Worm (Caenorhabditis elegans) whole organism, L3 larva: ENCODE data around the gene hot-3.

Experiments
- ceh-16 ChIP-seq: sonication (generic microtip); optimal IDR thresholded peaks from 2 replicates; lab custom pipeline; 2017; ENCODE audit warnings: missing biosample characterization, missing genetic modification characterization
- ceh-28 ChIP-seq: fragments of 150-350 bp; optimal IDR thresholded peaks from 2 replicates; lab custom pipeline; 2014; ENCODE audit warnings: missing biosample characterization, missing genetic modification reagents, missing genetic modification characterization
- elt-2 ChIP-seq: sonication (generic microtip); optimal IDR thresholded peaks from 2 replicates; lab custom pipeline; 2016; ENCODE audit warnings: missing genetic modification reagents, mild to moderate bottlenecking, missing genetic modification characterization, missing compliant biosample characterization
- fos-1 ChIP-seq: fragments of 150-350 bp; optimal IDR thresholded peaks from 2 replicates; lab custom pipeline; 2014; ENCODE audit warnings: missing biosample characterization, missing genetic modification characterization
- nhr-237 ChIP-seq: fragments of 150-350 bp; optimal IDR thresholded peaks from 2 replicates; lab custom pipeline; 2014; ENCODE audit warnings: missing biosample characterization, missing genetic modification characterization
- skn-1 ChIP-seq: fragments of 150-350 bp; optimal IDR thresholded peaks from 2 replicates; lab custom pipeline; 2014; ENCODE audit warnings: missing biosample characterization, missing genetic modification characterization
- unc-39 ChIP-seq: sonication (generic microtip); optimal IDR thresholded peaks from 4 replicates; lab custom pipeline; 2017; ENCODE audit warnings: missing biosample characterization, missing genetic modification characterization

DNA sequence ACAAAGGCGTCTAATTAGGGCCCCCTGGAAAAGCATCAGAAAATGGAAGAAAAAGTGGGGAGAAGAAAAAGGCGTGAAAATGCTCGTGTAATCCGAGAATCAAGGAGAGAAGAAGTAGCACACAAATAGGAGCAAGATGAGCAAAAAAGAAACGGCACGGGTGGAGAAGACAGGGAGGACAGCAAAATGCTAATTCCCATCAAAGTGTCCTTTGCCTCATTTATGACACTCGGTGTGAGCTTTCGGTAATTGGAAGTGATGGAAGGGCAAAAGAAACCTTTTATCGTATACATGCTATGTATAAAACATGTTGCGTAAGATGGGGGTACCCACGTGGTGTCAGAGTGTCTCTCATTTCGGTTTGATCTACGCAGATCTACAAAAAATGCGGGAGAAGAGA, 1.7 kb upstream of the hot-3 start:
- TF ChIP-seq unc-39: no peak
- TF ChIP-seq skn-1: no peak
- TF ChIP-seq elt-2 (tag; lab: Kevin White, UChicago): no peak
- no peak for TF ChIP-seq fos-1 (tag; lab: Kevin White, UChicago)
- TF ChIP-seq nhr-237 (tag; lab: Kevin White, UChicago): no peak
- no peak for TF ChIP-seq ceh-16 (tag; lab: Kevin White, UChicago)
- TF ChIP-seq ceh-28 (tag; lab: Kevin White, UChicago): no peak
